Fruit fly (Drosophila melanogaster): ENCODE results near the gene Ir25a.

dm6 chr2L:4856118-4856517, 21.0 kb upstream of the Ir25a start:
- TF ChIP-seq OdsH (GFP tag; optimal IDR thresholded peaks at IDR 0.05) (peak; percentile 23), ss (GFP tag; optimal IDR thresholded peaks at IDR 0.05) (no peak)

All from whole organism, prepupa.